Worm (Caenorhabditis elegans) whole organism, L1 larva: Measurements from ENCODE around the gene txbp-3.

ENCODE experiments used
- F16B12.6 ChIP-seq: fragments of 150-350 bp; optimal IDR thresholded peaks from 2 replicates; lab custom pipeline; 2014; ENCODE audit warnings: missing biosample characterization, missing genetic modification characterization
- aly-2 ChIP-seq: fragments of 150-350 bp; optimal IDR thresholded peaks from 2 replicates; lab custom pipeline; 2014; ENCODE audit warnings: missing biosample characterization, missing genetic modification characterization
- ama-1 ChIP-seq: fragments of 150-350 bp; optimal IDR thresholded peaks from 2 replicates; lab custom pipeline; 2014
- ceh-63 ChIP-seq: fragments of 200-800 bp; sonication (Bioruptor generic); optimal IDR thresholded peaks from 2 replicates; lab custom pipeline; 2018; ENCODE audit warnings: mild to moderate bottlenecking, missing genetic modification characterization, missing compliant biosample characterization
- ceh-8 ChIP-seq: fragments of 200-800 bp; sonication (Bioruptor generic); optimal IDR thresholded peaks from 2 replicates; lab custom pipeline; 2018; ENCODE audit warnings: mild to moderate bottlenecking, missing genetic modification characterization, moderate library complexity, missing compliant biosample characterization
- ceh-82 ChIP-seq, 3 experiments: fragments of 150-350 bp in 1 of 3; sonication (generic microtip) in 2 of 3; optimal IDR thresholded peaks; 2 replicates each; lab custom pipeline; 2014 to 2017; ENCODE audit warnings: missing biosample characterization in 3 of 3, missing genetic modification characterization in 3 of 3
- ceh-90 ChIP-seq: sonication (generic microtip); optimal IDR thresholded peaks from 2 replicates; lab custom pipeline; 2016; ENCODE audit warnings: missing genetic modification characterization, missing compliant biosample characterization
- ces-1 ChIP-seq: fragments of 150-350 bp; optimal IDR thresholded peaks from 2 replicates; lab custom pipeline; 2014; ENCODE audit warnings: missing biosample characterization, missing genetic modification reagents, missing genetic modification characterization
- dsc-1 ChIP-seq: sonication (generic microtip); optimal IDR thresholded peaks from 2 replicates; lab custom pipeline; 2016; ENCODE audit warnings: mild to moderate bottlenecking, missing genetic modification characterization, missing compliant biosample characterization
- efl-1 ChIP-seq, 4 experiments: fragments of 150-350 bp; optimal IDR thresholded peaks in 3 of 4; peaks in 1 of 4; 1 replicate in 1 of 4; 2 replicates in 3 of 4; lab custom pipeline; 2014; ENCODE audit warnings: missing biosample characterization in 2 of 4, missing genetic modification characterization in 2 of 4, missing genetic modification reagents in 2 of 4
- egl-13 ChIP-seq: sonication (generic microtip); optimal IDR thresholded peaks from 2 replicates; lab custom pipeline; 2016; ENCODE audit warnings: missing genotype, missing genetic modification reagents, missing genetic modification characterization, missing compliant biosample characterization
- egl-27 ChIP-seq, 2 experiments: fragments of 150-350 bp in 1 of 2; sonication (generic microtip); optimal IDR thresholded peaks; 3 replicates each; lab custom pipeline; 2017 to 2018; ENCODE audit warnings: missing biosample characterization in 2 of 2, missing genetic modification characterization in 2 of 2, missing genetic modification reagents in 2 of 2
- elt-2 ChIP-seq: sonication (generic microtip); optimal IDR thresholded peaks from 2 replicates; lab custom pipeline; 2016; ENCODE audit warnings: missing genetic modification characterization, mild to moderate bottlenecking, inconsistent platforms, missing compliant biosample characterization, missing genetic modification reagents
- elt-3 ChIP-seq, 6 experiments: fragments of 150-350 bp in 1 of 6; sonication (generic microtip); optimal IDR thresholded peaks; 2 replicates each; lab custom pipeline; 2017 to 2018; ENCODE audit warnings: missing biosample characterization in 6 of 6, missing genetic modification characterization in 6 of 6, inconsistent platforms in 1 of 6
- ets-5 ChIP-seq: fragments of 200-800 bp; sonication (Bioruptor generic); IDR thresholded peaks from 2 replicates; pipeline ENCODE4 v1.3.6; 2022; ENCODE audit warnings: missing genetic modification characterization, missing compliant biosample characterization
- fkh-10 ChIP-seq: sonication (generic microtip); optimal IDR thresholded peaks from 2 replicates; lab custom pipeline; 2017; ENCODE audit warnings: missing biosample characterization, missing genetic modification reagents, missing genetic modification characterization
- fkh-4 ChIP-seq: sonication (generic microtip); optimal IDR thresholded peaks from 2 replicates; lab custom pipeline; 2016; ENCODE audit warnings: missing compliant biosample characterization, missing genetic modification characterization, borderline replicate concordance
- hlh-4 ChIP-seq: sonication (generic microtip); optimal IDR thresholded peaks from 2 replicates; lab custom pipeline; 2016; ENCODE audit warnings: mild to moderate bottlenecking, missing genetic modification characterization, missing compliant biosample characterization
- hpl-2 ChIP-seq: fragments of 150-350 bp; optimal IDR thresholded peaks from 2 replicates; lab custom pipeline; 2014; ENCODE audit warnings: missing biosample characterization, missing genetic modification reagents, missing genetic modification characterization
- lin-14 ChIP-seq: fragments of 200-800 bp; sonication (Bioruptor generic); optimal IDR thresholded peaks from 2 replicates; lab custom pipeline; 2018; ENCODE audit warnings: mild to moderate bottlenecking, missing genetic modification characterization, moderate library complexity, missing compliant biosample characterization
- lin-35 ChIP-seq, 2 experiments: fragments of 150-350 bp; optimal IDR thresholded peaks; 2 replicates each; lab custom pipeline; 2014; ENCODE audit warnings: missing biosample characterization in 2 of 2, missing genetic modification characterization in 2 of 2, missing genetic modification reagents in 2 of 2
- mdl-1 ChIP-seq, 2 experiments: fragments of 150-350 bp; optimal IDR thresholded peaks; 2 replicates each; lab custom pipeline; 2014 to 2017; ENCODE audit warnings: missing biosample characterization in 2 of 2, missing genetic modification characterization in 2 of 2, inconsistent platforms in 1 of 2
- mef-2 ChIP-seq: fragments of 150-350 bp; optimal IDR thresholded peaks from 2 replicates; lab custom pipeline; 2014; ENCODE audit warnings: missing biosample characterization, missing genetic modification characterization
- nhr-19 ChIP-seq: fragments of 200-800 bp; sonication (Bioruptor generic); conservative IDR thresholded peaks from 2 replicates; pipeline ENCODE4 v1.3.6; 2022; ENCODE audit warnings: missing genetic modification characterization, missing compliant biosample characterization
- nhr-20 ChIP-seq: sonication (generic microtip); optimal IDR thresholded peaks from 2 replicates; lab custom pipeline; 2016; ENCODE audit warnings: mild to moderate bottlenecking, missing genetic modification characterization, missing compliant biosample characterization
- nhr-237 ChIP-seq: fragments of 150-350 bp; optimal IDR thresholded peaks from 2 replicates; lab custom pipeline; 2014; ENCODE audit warnings: missing biosample characterization, missing genetic modification characterization
- nhr-28 ChIP-seq: fragments of 150-350 bp; optimal IDR thresholded peaks from 2 replicates; lab custom pipeline; 2014; ENCODE audit warnings: missing biosample characterization, missing genetic modification characterization
- nhr-47 ChIP-seq: sonication (generic microtip); optimal IDR thresholded peaks from 2 replicates; lab custom pipeline; 2016; ENCODE audit warnings: mild to moderate bottlenecking, missing genetic modification characterization, moderate library complexity, missing compliant biosample characterization
- nhr-71 ChIP-seq: sonication (generic microtip); optimal IDR thresholded peaks from 2 replicates; lab custom pipeline; 2016; ENCODE audit warnings: mild to moderate bottlenecking, missing genetic modification characterization, moderate library complexity, missing compliant biosample characterization
- nhr-76 ChIP-seq: sonication (generic microtip); optimal IDR thresholded peaks from 2 replicates; lab custom pipeline; 2017; ENCODE audit warnings: missing biosample characterization, missing genetic modification characterization
- nhr-77 ChIP-seq: fragments of 150-350 bp; optimal IDR thresholded peaks from 2 replicates; lab custom pipeline; 2014; ENCODE audit warnings: missing biosample characterization, missing genetic modification characterization
- nhr-90 ChIP-seq: sonication (generic microtip); optimal IDR thresholded peaks from 2 replicates; lab custom pipeline; 2016; ENCODE audit warnings: mild to moderate bottlenecking, missing genetic modification characterization, missing compliant biosample characterization; ENCODE audit not compliant: poor library complexity
- pag-3 ChIP-seq: sonication (generic microtip); optimal IDR thresholded peaks from 2 replicates; lab custom pipeline; 2017; ENCODE audit warnings: missing genetic modification characterization, mild to moderate bottlenecking, missing compliant biosample characterization, antibody characterized with exemption, borderline replicate concordance; ENCODE audit not compliant: insufficient read depth
- pax-3 ChIP-seq: fragments of 200-800 bp; sonication (Bioruptor generic); optimal IDR thresholded peaks from 2 replicates; lab custom pipeline; 2018; ENCODE audit warnings: mild to moderate bottlenecking, missing genetic modification characterization, moderate library complexity, missing compliant biosample characterization
- pqm-1 ChIP-seq: sonication (generic microtip); optimal IDR thresholded peaks from 3 replicates; lab custom pipeline; 2017; ENCODE audit warnings: missing biosample characterization, missing genetic modification characterization
- rnt-1 ChIP-seq: sonication (generic microtip); optimal IDR thresholded peaks from 2 replicates; lab custom pipeline; 2016; ENCODE audit warnings: mild to moderate bottlenecking, missing genetic modification characterization, moderate library complexity, missing compliant biosample characterization
- skn-1 ChIP-seq: fragments of 150-350 bp; optimal IDR thresholded peaks from 2 replicates; lab custom pipeline; 2014; ENCODE audit warnings: missing biosample characterization, missing genetic modification characterization
- snpc-4 ChIP-seq: fragments of 150-350 bp; optimal IDR thresholded peaks from 2 replicates; lab custom pipeline; 2014; ENCODE audit warnings: missing biosample characterization, missing genetic modification characterization
- snu-23 ChIP-seq: sonication (generic microtip); optimal IDR thresholded peaks from 2 replicates; lab custom pipeline; 2016; ENCODE audit warnings: missing genetic modification characterization, missing compliant biosample characterization
- sox-4 ChIP-seq: sonication (generic microtip); optimal IDR thresholded peaks from 2 replicates; lab custom pipeline; 2016; ENCODE audit warnings: missing genetic modification characterization, missing compliant biosample characterization
- sptf-1 ChIP-seq: fragments of 150-350 bp; optimal IDR thresholded peaks from 2 replicates; lab custom pipeline; 2014; ENCODE audit warnings: missing biosample characterization, missing genetic modification characterization
- sup-37 ChIP-seq: fragments of 200-800 bp; sonication (Bioruptor generic); optimal IDR thresholded peaks from 2 replicates; lab custom pipeline; 2018; ENCODE audit warnings: mild to moderate bottlenecking, missing genetic modification characterization, missing compliant biosample characterization
- swsn-7 ChIP-seq: sonication (generic microtip); optimal IDR thresholded peaks from 2 replicates; lab custom pipeline; 2016; ENCODE audit warnings: missing genetic modification characterization, missing compliant biosample characterization
- tbx-2 ChIP-seq: sonication (generic microtip); optimal IDR thresholded peaks from 2 replicates; lab custom pipeline; 2016; ENCODE audit warnings: missing genetic modification characterization, missing compliant biosample characterization
- unc-130 ChIP-seq: fragments of 150-350 bp; optimal IDR thresholded peaks from 2 replicates; lab custom pipeline; 2017; ENCODE audit warnings: missing biosample characterization, missing genetic modification characterization, inconsistent platforms
- unc-30 ChIP-seq: sonication (generic microtip); optimal IDR thresholded peaks from 2 replicates; lab custom pipeline; 2017; ENCODE audit warnings: missing biosample characterization, missing genetic modification characterization
- unc-98 ChIP-seq: fragments of 200-800 bp; sonication (Bioruptor generic); IDR thresholded peaks from 2 replicates; pipeline ENCODE4 v1.3.6; 2022; ENCODE audit warnings: missing genetic modification characterization, missing compliant biosample characterization
- xbp-1 ChIP-seq: sonication (generic microtip); optimal IDR thresholded peaks from 2 replicates; lab custom pipeline; 2016; ENCODE audit warnings: missing genetic modification characterization, missing compliant biosample characterization
- zip-4 ChIP-seq: fragments of 200-800 bp; sonication (Bioruptor generic); optimal IDR thresholded peaks from 2 replicates; lab custom pipeline; 2018; ENCODE audit warnings: mild to moderate bottlenecking, missing genetic modification characterization, moderate library complexity, missing compliant biosample characterization
- ztf-11 ChIP-seq, 2 experiments: sonication (generic microtip); optimal IDR thresholded peaks; 2 replicates each; lab custom pipeline; 2016 to 2017; ENCODE audit warnings: missing genetic modification characterization in 2 of 2, missing biosample characterization in 1 of 2, missing compliant biosample characterization in 1 of 2

Gene txbp-3

DNA sequence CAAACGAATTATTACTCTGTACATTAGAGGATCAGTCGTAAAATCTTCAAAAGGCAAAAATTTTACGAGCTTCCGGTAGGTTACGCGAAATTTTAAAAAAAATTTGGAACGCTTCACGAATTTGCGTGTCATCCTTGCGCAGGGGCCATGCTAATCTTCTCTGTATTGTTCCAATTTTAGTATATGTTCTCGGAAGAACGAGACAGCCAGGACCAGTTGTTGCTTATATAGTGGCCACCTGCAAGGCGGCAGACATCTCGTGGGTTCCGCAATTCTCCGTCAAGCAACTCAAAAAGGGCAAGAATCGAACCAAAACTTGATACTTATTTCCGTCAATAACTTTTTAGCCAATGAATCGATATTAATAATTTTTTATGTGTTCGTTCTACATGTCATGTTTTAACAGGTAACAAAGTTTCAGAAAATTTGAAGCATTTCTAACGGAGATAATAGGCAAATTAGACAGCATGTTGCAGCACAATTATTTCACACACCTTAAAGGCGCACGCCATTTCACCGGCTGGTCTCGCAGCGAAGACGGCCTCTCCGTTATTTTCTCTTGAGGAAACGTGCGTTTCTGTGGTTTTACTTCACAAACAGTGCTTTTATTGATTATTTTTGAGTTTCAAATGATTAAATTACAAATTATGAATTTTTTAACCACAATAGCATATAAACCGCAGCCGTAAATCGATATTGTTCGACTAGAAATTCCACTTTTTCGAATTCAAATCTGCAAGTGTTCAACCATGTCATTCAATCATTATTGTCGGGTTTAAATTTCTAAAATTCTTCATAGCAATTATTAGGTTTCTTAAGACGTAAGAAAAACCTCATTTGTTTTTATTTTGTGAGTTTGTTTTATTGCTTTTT, 33.7 kb upstream of the txbp-3 start (continued):
- TF ChIP-seq elt-3 (tag; optimal IDR thresholded peaks at IDR 0.05; lab: Kevin White, UChicago) (peak in 5 of 6 experiments; percentile 1 to 41 (median 39)), swsn-7 (tag; lab: Kevin White, UChicago) (peak; percentile 91), ets-5 (no peak), lin-14 (GFP tag; lab: Kevin White, UChicago) (peak; percentile 87), tbx-2 (peak; percentile 89), ceh-63 (GFP tag; lab: Kevin White, UChicago) (no peak), aly-2 (peak; percentile 49), nhr-19 (GFP tag; lab: Robert Waterston, UW) (peak; percentile 93), F16B12.6 (tag; lab: Kevin White, UChicago) (peak; percentile 21), nhr-71 (tag; lab: Kevin White, UChicago) (peak; percentile 94), ces-1 (GFP tag; lab: Kevin White, UChicago) (no peak), nhr-47 (tag; lab: Kevin White, UChicago) (peak; percentile 95), dsc-1 (tag; lab: Kevin White, UChicago) (peak; percentile 87), skn-1 (tag; lab: Kevin White, UChicago) (peak; percentile 44), pag-3 (tag; lab: Kevin White, UChicago) (no peak), sptf-1 (tag; lab: Kevin White, UChicago) (no peak), zip-4 (GFP tag; lab: Kevin White, UChicago) (peak; percentile 80), ama-1 (lab: Kevin White, UChicago) (peak; percentile 77), ceh-8 (GFP tag; lab: Kevin White, UChicago) (peak; percentile 82), nhr-20 (peak; percentile 87), unc-130 (peak; percentile 26), unc-98 (GFP tag; lab: Robert Waterston, UW) (no peak), nhr-237 (tag; lab: Kevin White, UChicago) (no peak), hpl-2 (GFP tag; lab: Kevin White, UChicago) (no peak), pqm-1 (no peak), fkh-10 (GFP tag; lab: Kevin White, UChicago) (peak; percentile 58), hlh-4 (tag; lab: Kevin White, UChicago) (peak; percentile 10), mef-2 (tag; lab: Kevin White, UChicago) (no peak), nhr-28 (tag; lab: Kevin White, UChicago) (no peak), snu-23 (peak; percentile 91), efl-1 (optimal IDR thresholded peaks at IDR 0.05; lab: Kevin White, UChicago) (peak; percentile 65 to 79), efl-1 (GFP tag; optimal IDR thresholded peaks at IDR 0.05 in 1 of 2; lab: Kevin White, UChicago) (peak; percentile 43 to 97), nhr-90 (tag; lab: Kevin White, UChicago) (peak; percentile 92), egl-27 (tag; optimal IDR thresholded peaks at IDR 0.05; lab: Kevin White, UChicago) (no peak), fkh-4 (peak; percentile 43), nhr-77 (peak; percentile 53), ceh-82 (tag; optimal IDR thresholded peaks at IDR 0.05; lab: Kevin White, UChicago) (peak; percentile 3 to 90 (median 89)), sox-4 (tag; lab: Kevin White, UChicago) (peak; percentile 80), xbp-1 (tag; lab: Kevin White, UChicago) (peak; percentile 87), ceh-90 (peak; percentile 38), nhr-76 (tag; lab: Kevin White, UChicago) (no peak), snpc-4 (tag; lab: Kevin White, UChicago) (peak; percentile 99), unc-30 (tag; lab: Kevin White, UChicago) (no peak), elt-2 (tag; lab: Kevin White, UChicago) (peak; percentile 77), egl-13 (tag; lab: Kevin White, UChicago) (peak; percentile 88), lin-35 (GFP tag; optimal IDR thresholded peaks at IDR 0.05; lab: Kevin White, UChicago) (peak; percentile 65 to 76), ztf-11 (tag; optimal IDR thresholded peaks at IDR 0.05; lab: Kevin White, UChicago) (peak in 1 of 2 experiments; percentile 84), sup-37 (GFP tag; lab: Kevin White, UChicago) (peak; percentile 63), rnt-1 (peak; percentile 91), mdl-1 (tag; optimal IDR thresholded peaks at IDR 0.05; lab: Kevin White, UChicago) (peak in 1 of 2 experiments; percentile 51), pax-3 (tag; lab: Kevin White, UChicago) (peak; percentile 84)
